Fruit fly (Drosophila melanogaster): Measurements from ENCODE around the gene CG31248.

DNA sequence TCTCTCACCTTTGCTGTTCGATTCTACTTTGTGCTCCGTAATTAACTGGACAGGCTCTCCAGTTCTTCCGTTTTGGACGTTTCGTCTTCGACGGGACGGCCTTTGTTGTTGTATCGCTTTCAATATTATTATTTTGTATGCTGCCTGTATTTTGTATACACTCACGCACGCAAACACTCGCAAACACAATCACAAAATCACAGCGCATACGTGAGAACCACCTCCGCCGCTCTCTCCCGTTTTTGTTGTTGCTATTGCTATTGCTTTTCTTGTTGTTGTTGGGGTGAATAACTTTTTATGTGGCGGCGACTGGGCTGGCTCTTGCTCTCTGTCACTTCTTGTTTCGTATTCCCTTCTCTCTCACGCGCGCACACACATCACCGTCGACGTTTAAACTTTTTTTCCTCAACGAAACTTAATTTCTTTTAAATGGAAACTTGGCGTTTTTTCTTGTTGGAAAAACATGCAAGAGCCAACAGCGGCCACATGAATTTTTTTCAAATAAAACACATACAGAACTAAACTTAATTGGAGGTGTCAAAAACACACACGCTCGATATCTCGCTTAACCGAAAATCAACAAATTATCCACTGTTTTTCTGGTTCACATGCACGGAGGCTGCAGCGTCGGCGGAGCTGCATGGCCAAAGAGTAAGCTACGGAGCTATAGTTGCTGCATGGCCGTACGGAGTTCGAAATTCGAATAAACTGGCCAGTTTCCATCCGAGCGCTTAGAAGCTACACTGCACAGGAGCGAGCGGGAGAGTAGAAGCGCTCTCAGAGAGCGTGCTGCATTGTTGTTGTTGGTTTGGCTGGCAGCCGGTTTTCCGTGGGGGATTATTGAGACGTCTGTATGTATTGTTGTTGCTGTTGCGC, 21.2 kb upstream of the CG31248 start:
- no peak for TF ChIP-seq croc (GFP tag; conservative IDR thresholded peaks at IDR 0.05)
- TF ChIP-seq corto (GFP tag; optimal IDR thresholded peaks at IDR 0.05), result no peak
- no peak for TF ChIP-seq zen2 (GFP tag; IDR thresholded peaks at IDR 0.05; ENCODE audit: partially characterized antibody)
- TF ChIP-seq Nf-YA (GFP tag; IDR thresholded peaks at IDR 0.05), result no peak
- TF ChIP-seq CG18619 (GFP tag; optimal IDR thresholded peaks at IDR 0.05), result no peak
- TF ChIP-seq Gug (GFP tag; IDR thresholded peaks at IDR 0.05), result no peak

Data from whole organism, embryonic.